Worm (Caenorhabditis elegans) whole organism, young adult: ENCODE measurements around the gene C06C3.4.

Source experiments
- F10E7.11 ChIP-seq: sonication (generic microtip); optimal IDR thresholded peaks from 2 replicates; lab custom pipeline; 2017; ENCODE audit warnings: mild to moderate bottlenecking, missing genetic modification characterization, moderate library complexity, missing compliant biosample characterization
- F23B12.7 ChIP-seq: sonication (generic microtip); optimal IDR thresholded peaks from 2 replicates; lab custom pipeline; 2017; ENCODE audit warnings: missing genetic modification characterization, mild to moderate bottlenecking, missing compliant biosample characterization, antibody characterized with exemption, moderate library complexity; ENCODE audit not compliant: insufficient read depth
- F33H1.4 ChIP-seq: fragments of 200-800 bp; sonication (Bioruptor generic); IDR thresholded peaks from 2 replicates; pipeline ENCODE4 v1.3.6; 2022; ENCODE audit warnings: missing genetic modification reagents, missing genetic modification characterization, missing compliant biosample characterization
- F39B2.1 ChIP-seq: fragments of 200-800 bp; sonication (Bioruptor generic); IDR thresholded peaks from 2 replicates; pipeline ENCODE4 v1.3.6; 2022; ENCODE audit warnings: missing genetic modification reagents, missing genetic modification characterization, missing compliant biosample characterization
- F57A8.1 ChIP-seq: fragments of 200-800 bp; sonication (Bioruptor generic); optimal IDR thresholded peaks from 2 replicates; lab custom pipeline; 2018; ENCODE audit warnings: mild to moderate bottlenecking, missing genetic modification characterization, moderate library complexity, missing compliant biosample characterization
- F57C9.4 ChIP-seq: sonication (generic microtip); optimal IDR thresholded peaks from 2 replicates; lab custom pipeline; 2017; ENCODE audit warnings: mild to moderate bottlenecking, missing genetic modification characterization, missing compliant biosample characterization
- K11D2.4 ChIP-seq: fragments of 200-800 bp; sonication (Bioruptor generic); IDR thresholded peaks from 2 replicates; pipeline ENCODE4 v1.3.6; 2022; ENCODE audit warnings: missing genetic modification reagents, missing genetic modification characterization, missing compliant biosample characterization
- K12H6.12 ChIP-seq: fragments of 200-800 bp; sonication (Bioruptor generic); optimal IDR thresholded peaks from 2 replicates; lab custom pipeline; 2018; ENCODE audit warnings: mild to moderate bottlenecking, missing genetic modification characterization, missing compliant biosample characterization
- Y67H2A.10 ChIP-seq: fragments of 200-800 bp; sonication (Bioruptor generic); conservative IDR thresholded peaks from 2 replicates; pipeline ENCODE4 v1.3.6; 2022; ENCODE audit warnings: missing genetic modification reagents, missing genetic modification characterization, missing compliant biosample characterization
- ama-1 ChIP-seq, 3 experiments: fragments of 150-350 bp in 1 of 3; sonication (generic microtip) in 2 of 3; optimal IDR thresholded peaks; 2 replicates each; lab custom pipeline; 2014 to 2018; ENCODE audit warnings: missing biosample characterization in 2 of 3, missing genetic modification characterization in 2 of 3, missing genetic modification reagents in 2 of 3
- attf-3 ChIP-seq: fragments of 200-800 bp; sonication (Bioruptor generic); conservative IDR thresholded peaks from 2 replicates; pipeline ENCODE4 v1.3.6; 2022; ENCODE audit warnings: missing genetic modification reagents, missing genetic modification characterization, missing compliant biosample characterization
- attf-5 ChIP-seq: fragments of 200-800 bp; sonication (Bioruptor generic); optimal IDR thresholded peaks from 2 replicates; lab custom pipeline; 2018; ENCODE audit warnings: mild to moderate bottlenecking, missing genetic modification characterization, missing compliant biosample characterization
- bed-1 ChIP-seq: fragments of 200-800 bp; sonication (Bioruptor generic); IDR thresholded peaks from 2 replicates; pipeline ENCODE4 v1.3.6; 2022; ENCODE audit warnings: missing genetic modification reagents, missing genetic modification characterization, missing compliant biosample characterization
- bed-2 ChIP-seq: fragments of 200-800 bp; sonication (Bioruptor generic); IDR thresholded peaks from 2 replicates; pipeline ENCODE4 v1.3.6; 2022; ENCODE audit warnings: missing genetic modification reagents, missing genetic modification characterization, missing compliant biosample characterization
- ceh-100 ChIP-seq: fragments of 200-800 bp; sonication (Bioruptor generic); IDR thresholded peaks from 2 replicates; pipeline ENCODE4 v1.3.6; 2022; ENCODE audit warnings: missing genetic modification reagents, missing genetic modification characterization, missing compliant biosample characterization
- ceh-40 ChIP-seq: fragments of 200-800 bp; sonication (Bioruptor generic); IDR thresholded peaks from 2 replicates; pipeline ENCODE4 v1.3.6; 2022; ENCODE audit warnings: missing genetic modification characterization, missing compliant biosample characterization
- die-1 ChIP-seq: sonication (generic microtip); optimal IDR thresholded peaks from 2 replicates; lab custom pipeline; 2016; ENCODE audit warnings: missing genotype, mild to moderate bottlenecking, missing genetic modification characterization, missing compliant biosample characterization
- dox-1 ChIP-seq: fragments of 200-800 bp; sonication (Bioruptor generic); IDR thresholded peaks from 2 replicates; pipeline ENCODE4 v1.3.6; 2022; ENCODE audit warnings: missing genetic modification reagents, missing genetic modification characterization, missing compliant biosample characterization
- dpff-1 ChIP-seq: sonication (generic microtip); optimal IDR thresholded peaks from 2 replicates; lab custom pipeline; 2017; ENCODE audit warnings: mild to moderate bottlenecking, missing genetic modification characterization, missing compliant biosample characterization
- egl-18 ChIP-seq: fragments of 200-800 bp; sonication (Bioruptor generic); IDR thresholded peaks from 2 replicates; pipeline ENCODE4 v1.3.6; 2022; ENCODE audit warnings: missing genetic modification reagents, missing genetic modification characterization, missing compliant biosample characterization
- ets-4 ChIP-seq: fragments of 200-800 bp; sonication (Bioruptor generic); optimal IDR thresholded peaks from 2 replicates; lab custom pipeline; 2018; ENCODE audit warnings: mild to moderate bottlenecking, missing genetic modification characterization, missing compliant biosample characterization
- hmg-1.2 ChIP-seq: fragments of 200-800 bp; sonication (Bioruptor generic); IDR thresholded peaks from 2 replicates; pipeline ENCODE4 v1.3.6; 2022; ENCODE audit warnings: missing genetic modification reagents, missing genetic modification characterization, missing compliant biosample characterization
- lag-1 ChIP-seq: fragments of 200-800 bp; sonication (Bioruptor generic); IDR thresholded peaks from 2 replicates; pipeline ENCODE4 v1.3.6; 2022; ENCODE audit warnings: missing genetic modification reagents, missing genetic modification characterization, missing compliant biosample characterization
- lin-35 ChIP-seq, 3 experiments: fragments of 150-350 bp in 2 of 3; sonication (generic microtip) in 1 of 3; optimal IDR thresholded peaks; 2 replicates each; lab custom pipeline; 2014 to 2018; ENCODE audit warnings: missing biosample characterization in 3 of 3, missing genetic modification characterization in 3 of 3, missing genetic modification reagents in 3 of 3
- lin-54 ChIP-seq: fragments of 200-800 bp; sonication (Bioruptor generic); optimal IDR thresholded peaks from 2 replicates; lab custom pipeline; 2018; ENCODE audit warnings: mild to moderate bottlenecking, missing genetic modification characterization, missing compliant biosample characterization
- lir-1 ChIP-seq: fragments of 200-800 bp; sonication (Bioruptor generic); conservative IDR thresholded peaks from 2 replicates; pipeline ENCODE4 v1.3.6; 2022; ENCODE audit warnings: missing genetic modification reagents, missing genetic modification characterization, missing compliant biosample characterization
- lsl-1 ChIP-seq: fragments of 200-800 bp; sonication (Bioruptor generic); optimal IDR thresholded peaks from 2 replicates; lab custom pipeline; 2018; ENCODE audit warnings: mild to moderate bottlenecking, missing genetic modification characterization, moderate library complexity, missing compliant biosample characterization
- madf-8 ChIP-seq: fragments of 200-800 bp; sonication (Bioruptor generic); conservative IDR thresholded peaks from 2 replicates; pipeline ENCODE4 v1.3.6; 2022; ENCODE audit warnings: missing genetic modification reagents, missing genetic modification characterization, missing compliant biosample characterization
- nfyb-1 ChIP-seq: fragments of 200-800 bp; sonication (Bioruptor generic); IDR thresholded peaks from 2 replicates; pipeline ENCODE4 v1.3.6; 2022; ENCODE audit warnings: missing genetic modification reagents, missing genetic modification characterization, missing compliant biosample characterization
- nhr-120 ChIP-seq: fragments of 200-800 bp; sonication (Bioruptor generic); IDR thresholded peaks from 2 replicates; pipeline ENCODE4 v1.3.6; 2022; ENCODE audit warnings: missing genetic modification characterization, missing compliant biosample characterization
- rec-8 ChIP-seq, 2 experiments: sonication (generic microtip); optimal IDR thresholded peaks; 2 replicates each; lab custom pipeline; 2016; ENCODE audit warnings: mild to moderate bottlenecking in 2 of 2, missing genetic modification characterization in 2 of 2, missing genetic modification reagents in 2 of 2, missing genotype in 2 of 2, missing biosample characterization in 1 of 2, missing compliant biosample characterization in 1 of 2, moderate library complexity in 1 of 2
- rpc-1 ChIP-seq, 2 experiments: fragments of 150-350 bp in 1 of 2; sonication (generic microtip) in 1 of 2; optimal IDR thresholded peaks; 2 replicates each; lab custom pipeline; 2014 to 2018; ENCODE audit warnings: missing biosample characterization in 1 of 2, missing genetic modification characterization in 1 of 2, missing genetic modification reagents in 1 of 2, missing genotype in 1 of 2
- snpc-4 ChIP-seq, 5 experiments: fragments of 150-350 bp in 1 of 5; sonication (generic microtip) in 4 of 5; optimal IDR thresholded peaks; 2 replicates each; lab custom pipeline; 2014 to 2018; ENCODE audit warnings: missing genetic modification characterization in 5 of 5, missing biosample characterization in 3 of 5, antibody characterized with exemption in 2 of 5, mild to moderate bottlenecking in 2 of 5, missing compliant biosample characterization in 2 of 5, missing genotype in 2 of 5, moderate library complexity in 2 of 5, missing genetic modification reagents in 1 of 5
- somi-1 ChIP-seq: fragments of 200-800 bp; sonication (Bioruptor generic); optimal IDR thresholded peaks from 2 replicates; lab custom pipeline; 2018; ENCODE audit warnings: mild to moderate bottlenecking, missing genetic modification characterization, missing compliant biosample characterization
- sptf-2 ChIP-seq: fragments of 200-800 bp; sonication (Bioruptor generic); optimal IDR thresholded peaks from 2 replicates; lab custom pipeline; 2018; ENCODE audit warnings: mild to moderate bottlenecking, missing genetic modification characterization, missing compliant biosample characterization
- tbx-9 ChIP-seq: sonication (generic microtip); optimal IDR thresholded peaks from 2 replicates; lab custom pipeline; 2016; ENCODE audit warnings: borderline replicate concordance, missing genetic modification characterization, inconsistent platforms, missing compliant biosample characterization
- unc-130 ChIP-seq: sonication (generic microtip); optimal IDR thresholded peaks from 2 replicates; lab custom pipeline; 2016; ENCODE audit warnings: missing genetic modification reagents, missing genetic modification characterization, missing compliant biosample characterization
- unc-62 ChIP-seq: fragments of 150-350 bp; optimal IDR thresholded peaks from 2 replicates; lab custom pipeline; 2014; ENCODE audit warnings: missing biosample characterization, missing genetic modification reagents, missing genetic modification characterization
- ztf-22 ChIP-seq: fragments of 200-800 bp; sonication (Bioruptor generic); optimal IDR thresholded peaks from 2 replicates; lab custom pipeline; 2018; ENCODE audit warnings: mild to moderate bottlenecking, missing genetic modification characterization, moderate library complexity, missing compliant biosample characterization
- ztf-3 ChIP-seq: fragments of 200-800 bp; sonication (Bioruptor generic); optimal IDR thresholded peaks from 2 replicates; lab custom pipeline; 2018; ENCODE audit warnings: mild to moderate bottlenecking, missing genetic modification characterization, missing compliant biosample characterization

C06C3.4 gene

DNA sequence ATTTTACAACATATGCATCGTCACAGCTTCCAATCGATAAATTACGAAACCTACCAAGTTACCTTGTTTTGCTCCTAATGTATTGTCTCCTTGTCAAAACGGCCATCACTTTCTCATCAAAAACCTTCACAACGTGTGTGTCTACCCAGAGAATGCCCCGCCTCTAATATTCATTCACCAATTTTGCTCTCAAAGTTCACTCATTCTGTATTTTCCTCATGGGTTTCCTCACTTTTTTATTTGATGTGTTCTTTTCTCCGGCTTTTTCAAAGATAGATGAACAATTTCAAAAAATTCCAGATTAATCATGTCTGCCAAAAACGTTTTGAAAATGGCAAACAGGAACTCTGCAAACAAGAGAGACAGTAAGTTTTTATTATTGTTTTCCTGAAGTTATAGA, 12.2 kb downstream of the C06C3.4 start, which contains the start of gene C06C3.7:
Gene C06C3.7, plus strand, starts transcription at position 301 of the 400 bp plus-strand sequence.
- TF ChIP-seq ets-4 (no peak), K12H6.12 (tag; lab: Kevin White, UChicago) (no peak), F57A8.1 (GFP tag; lab: Kevin White, UChicago) (no peak)

DNA sequence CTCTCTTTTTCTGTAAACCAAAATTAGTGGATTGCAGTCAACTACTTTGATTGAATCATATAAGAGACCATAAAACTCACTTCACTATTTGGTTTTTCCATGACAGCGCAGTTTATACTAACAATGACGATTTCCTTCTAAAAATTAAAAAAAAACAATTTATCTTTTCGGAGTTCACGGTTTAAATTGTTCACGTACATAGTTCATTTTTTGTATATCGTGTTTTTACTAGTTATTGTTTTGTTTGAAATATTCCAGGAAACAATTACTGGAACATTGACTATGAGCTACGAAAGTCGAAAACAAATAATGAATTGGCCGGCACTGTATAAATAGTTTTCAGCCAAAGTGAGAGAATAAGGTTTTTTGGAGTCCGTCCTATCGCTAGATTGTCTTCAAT, 19.6 kb downstream of the C06C3.4 start, which contains the start of gene lido-17:
Gene lido-17, minus strand, starts transcription at position 101 of the 400 bp plus-strand sequence.
- no peak for TF ChIP-seq lir-1 (GFP tag; lab: Robert Waterston, UW)
- TF ChIP-seq nhr-120, result no peak
- no peak for TF ChIP-seq F57A8.1 (GFP tag; lab: Kevin White, UChicago)
- TF ChIP-seq K11D2.4, result no peak
- TF ChIP-seq egl-18, result no peak
- TF ChIP-seq bed-1, result no peak
- no peak for TF ChIP-seq rpc-1 (optimal IDR thresholded peaks at IDR 0.05; lab: Kevin White, UChicago)
- no peak for TF ChIP-seq rpc-1 (tag; optimal IDR thresholded peaks at IDR 0.05; lab: Kevin White, UChicago)
- no peak for TF ChIP-seq hmg-1.2 (GFP tag; lab: Robert Waterston, UW)
- TF ChIP-seq F23B12.7 (tag; lab: Kevin White, UChicago), result no peak
- no peak for TF ChIP-seq tbx-9 (tag; lab: Kevin White, UChicago)
- TF ChIP-seq lag-1 (GFP tag; lab: Robert Waterston, UW), result no peak
- no peak for TF ChIP-seq unc-130
- TF ChIP-seq, all 124 proteins: peak for 0

DNA sequence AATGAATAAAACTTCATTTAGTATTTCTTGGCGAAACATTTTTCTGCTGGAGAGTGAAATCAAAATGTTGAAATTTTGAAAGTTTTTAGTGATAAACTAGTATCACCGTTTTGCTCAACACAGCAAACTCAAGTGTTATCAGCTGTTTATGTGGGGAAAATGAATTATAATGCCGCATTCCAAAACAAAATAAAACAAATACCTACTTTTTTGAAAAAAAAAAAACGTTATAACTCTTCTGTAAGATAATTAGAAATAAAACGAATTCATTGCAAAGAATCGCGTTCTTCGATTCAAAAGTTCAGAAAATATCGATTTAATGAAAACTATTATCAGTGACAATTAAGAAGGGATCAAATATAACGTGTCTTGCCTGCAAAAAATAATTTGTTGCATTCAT, 24.4 kb downstream of the C06C3.4 start, which contains the start of gene Y51B9A.9:
Gene Y51B9A.9, minus strand, starts transcription at position 101 of the 400 bp plus-strand sequence.
- TF ChIP-seq lsl-1 (GFP tag; lab: Kevin White, UChicago), result no peak
- no peak for TF ChIP-seq nfyb-1
- no peak for TF ChIP-seq ztf-3
- TF ChIP-seq bed-2 (GFP tag; lab: Robert Waterston, UW), result no peak
- TF ChIP-seq attf-3 (GFP tag; lab: Robert Waterston, UW), result no peak
- no peak for TF ChIP-seq attf-5 (GFP tag; lab: Kevin White, UChicago)
- no peak for TF ChIP-seq somi-1 (GFP tag; lab: Kevin White, UChicago)
- TF ChIP-seq snpc-4 (GFP tag; optimal IDR thresholded peaks at IDR 0.05; lab: Kevin White, UChicago), result no peak
- no peak for TF ChIP-seq snpc-4 (tag; optimal IDR thresholded peaks at IDR 0.05; lab: Kevin White, UChicago)

DNA sequence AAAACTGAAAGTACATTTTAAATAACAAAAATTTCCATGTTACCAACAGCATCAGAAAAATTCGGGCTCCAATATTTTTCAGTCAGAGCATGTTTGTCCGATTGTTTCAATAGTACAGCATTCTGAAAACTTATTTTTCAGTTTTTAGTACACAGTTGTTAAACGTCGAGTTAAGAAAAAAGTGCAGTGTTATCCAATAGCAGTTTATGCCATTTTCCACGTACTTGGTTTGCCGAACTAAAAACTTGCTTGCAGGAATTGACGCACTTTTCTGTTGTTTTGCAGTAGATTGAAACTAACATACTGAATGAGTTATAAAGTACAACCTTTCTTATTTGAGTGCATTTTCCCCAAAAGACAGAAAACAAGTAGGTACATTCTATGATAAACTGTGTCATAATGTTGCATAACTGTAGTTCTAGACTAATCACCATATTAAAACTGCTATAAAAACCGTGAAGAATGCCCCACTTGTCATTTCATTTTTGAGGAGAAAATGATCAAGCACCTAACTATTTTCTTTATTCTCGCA, 25.3 kb downstream of the C06C3.4 start, which contains the start of the genes Y51B9A.14 and Y51B9A.8:
Gene Y51B9A.14, minus strand, starts transcription at position 101 of the 532 bp plus-strand sequence.
Gene Y51B9A.8, plus strand, starts transcription at position 482 of the 532 bp plus-strand sequence.
- no peak for TF ChIP-seq Y67H2A.10 (GFP tag; lab: Robert Waterston, UW)
- TF ChIP-seq ceh-40, result no peak
- no peak for TF ChIP-seq sptf-2 (GFP tag; lab: Kevin White, UChicago)
- TF ChIP-seq dox-1 (GFP tag; lab: Robert Waterston, UW), result no peak
- TF ChIP-seq, all 124 proteins: peak for 0

DNA sequence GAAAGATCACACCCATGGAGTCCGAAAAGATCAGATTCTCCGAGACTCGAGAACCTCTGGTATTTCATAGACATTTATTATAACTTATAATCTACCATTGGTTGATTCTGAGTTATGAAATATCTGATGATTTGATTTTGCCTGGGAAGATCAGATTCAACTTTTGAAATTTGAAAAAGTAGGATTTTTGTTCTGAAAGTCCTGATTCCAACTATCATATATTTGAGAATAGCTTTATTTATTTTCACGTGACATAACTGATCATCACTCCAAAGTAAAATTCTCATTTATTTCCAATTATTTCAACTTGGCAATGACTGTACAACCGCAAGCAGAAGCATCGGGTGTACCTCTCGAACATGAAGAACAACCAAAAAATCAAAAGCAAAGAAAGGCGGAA, 26.7 kb downstream of the C06C3.4 start, which contains the start of gene Y51B9A.7:
Gene Y51B9A.7, plus strand, starts transcription at position 301 of the 400 bp plus-strand sequence.
- TF ChIP-seq ztf-22, result no peak
- TF ChIP-seq lin-35 (GFP tag; optimal IDR thresholded peaks at IDR 0.05; lab: Kevin White, UChicago), result no peak
- TF ChIP-seq F39B2.1, result no peak
- TF ChIP-seq unc-62 (GFP tag; lab: Kevin White, UChicago), result no peak
- TF ChIP-seq die-1 (tag; lab: Kevin White, UChicago), result no peak
- TF ChIP-seq lag-1 (GFP tag; lab: Robert Waterston, UW), result no peak
- no peak for TF ChIP-seq F10E7.11 (tag; lab: Kevin White, UChicago)
- TF ChIP-seq F57C9.4, result no peak
- no peak for TF ChIP-seq rec-8 (tag; optimal IDR thresholded peaks at IDR 0.05; lab: Kevin White, UChicago)
- no peak for TF ChIP-seq madf-8 (GFP tag; lab: Robert Waterston, UW)
- TF ChIP-seq ama-1 (optimal IDR thresholded peaks at IDR 0.05; lab: Kevin White, UChicago), result no peak
- no peak for TF ChIP-seq ama-1 (GFP tag; optimal IDR thresholded peaks at IDR 0.05; lab: Kevin White, UChicago)
- TF ChIP-seq lin-54 (GFP tag; lab: Kevin White, UChicago), result no peak
- TF ChIP-seq dpff-1 (tag; lab: Kevin White, UChicago), result no peak
- TF ChIP-seq ceh-100 (GFP tag; lab: Robert Waterston, UW), result no peak
- TF ChIP-seq F33H1.4 (GFP tag; lab: Robert Waterston, UW), result no peak
- no peak for TF ChIP-seq ceh-40
